Worm (Caenorhabditis elegans) whole organism, L4 larva: ENCODE data around the gene pro-1.

Experiments
- F10B5.3 ChIP-seq: sonication (generic microtip); optimal IDR thresholded peaks from 2 replicates; lab custom pipeline; 2016; ENCODE audit warnings: mild to moderate bottlenecking, missing genetic modification characterization, missing compliant biosample characterization
- F26F4.8 ChIP-seq: fragments of 200-800 bp; sonication (Bioruptor generic); conservative IDR thresholded peaks from 2 replicates; pipeline ENCODE4 v1.3.6; 2022; ENCODE audit warnings: missing genetic modification characterization, missing compliant biosample characterization
- F49E8.2 ChIP-seq: sonication (generic microtip); optimal IDR thresholded peaks from 2 replicates; lab custom pipeline; 2016; ENCODE audit warnings: missing compliant biosample characterization, mild to moderate bottlenecking, missing genetic modification characterization, borderline replicate concordance
- Y48G9A.11 ChIP-seq: fragments of 200-800 bp; sonication (Bioruptor generic); IDR thresholded peaks from 2 replicates; pipeline ENCODE4 v1.3.6; 2022; ENCODE audit warnings: missing genetic modification reagents, missing genetic modification characterization, missing compliant biosample characterization
- Y75B8A.6 ChIP-seq: fragments of 200-800 bp; sonication (Bioruptor generic); IDR thresholded peaks from 2 replicates; pipeline ENCODE4 v1.3.6; 2022; ENCODE audit warnings: missing genetic modification reagents, missing genetic modification characterization, missing compliant biosample characterization
- ZK546.5 ChIP-seq, 2 experiments: sonication (generic microtip); optimal IDR thresholded peaks; 2 replicates each; lab custom pipeline; 2017; ENCODE audit warnings: missing biosample characterization in 2 of 2, missing genetic modification characterization in 2 of 2
- aly-2 ChIP-seq: sonication (generic microtip); optimal IDR thresholded peaks from 2 replicates; lab custom pipeline; 2018; ENCODE audit warnings: missing biosample characterization, missing genetic modification characterization
- ama-1 ChIP-seq: fragments of 150-350 bp; optimal IDR thresholded peaks from 2 replicates; lab custom pipeline; 2014; ENCODE audit warnings: inconsistent platforms, mixed read lengths
- ceh-32 ChIP-seq: sonication (generic microtip); optimal IDR thresholded peaks from 2 replicates; lab custom pipeline; 2016; ENCODE audit warnings: mild to moderate bottlenecking, missing genetic modification characterization, missing compliant biosample characterization; ENCODE audit not compliant: poor library complexity
- ceh-44 ChIP-seq: fragments of 200-800 bp; sonication (Bioruptor generic); IDR thresholded peaks from 2 replicates; pipeline ENCODE4 v1.3.6; 2022; ENCODE audit warnings: missing genetic modification reagents, missing genetic modification characterization, missing compliant biosample characterization
- ces-1 ChIP-seq: fragments of 150-350 bp; sonication (generic microtip); optimal IDR thresholded peaks from 4 replicates; lab custom pipeline; 2014; ENCODE audit warnings: missing biosample characterization, missing genetic modification reagents, missing genetic modification characterization
- dmd-8 ChIP-seq: fragments of 200-800 bp; sonication (Bioruptor generic); IDR thresholded peaks from 2 replicates; pipeline ENCODE4 v1.3.6; 2022; ENCODE audit warnings: missing genetic modification characterization, missing compliant biosample characterization
- dmd-9 ChIP-seq: fragments of 200-800 bp; sonication (Bioruptor generic); IDR thresholded peaks from 2 replicates; pipeline ENCODE4 v1.3.6; 2022; ENCODE audit warnings: missing genetic modification reagents, missing genetic modification characterization, missing compliant biosample characterization
- duxl-1 ChIP-seq: sonication (generic microtip); optimal IDR thresholded peaks from 2 replicates; lab custom pipeline; 2016; ENCODE audit warnings: mild to moderate bottlenecking, missing genetic modification characterization, moderate library complexity, missing compliant biosample characterization; ENCODE audit not compliant: poor library complexity
- egl-43 ChIP-seq: fragments of 200-800 bp; sonication (Bioruptor generic); IDR thresholded peaks from 2 replicates; pipeline ENCODE4 v1.3.6; 2022; ENCODE audit warnings: missing genetic modification reagents, missing genetic modification characterization, missing compliant biosample characterization
- gei-8 ChIP-seq: fragments of 200-800 bp; sonication (Bioruptor generic); optimal IDR thresholded peaks from 2 replicates; lab custom pipeline; 2018; ENCODE audit warnings: mild to moderate bottlenecking, missing genetic modification characterization, missing compliant biosample characterization
- jun-1 ChIP-seq: fragments of 150-350 bp; optimal IDR thresholded peaks from 2 replicates; lab custom pipeline; 2014; ENCODE audit warnings: missing biosample characterization, missing genetic modification reagents, missing genetic modification characterization
- lin-15B ChIP-seq: fragments of 150-350 bp; sonication (generic microtip); optimal IDR thresholded peaks from 3 replicates; lab custom pipeline; 2014; ENCODE audit warnings: missing biosample characterization, missing genetic modification characterization
- lsy-2 ChIP-seq, 2 experiments: fragments of 150-350 bp in 1 of 2; sonication (generic microtip) in 1 of 2; optimal IDR thresholded peaks; 2 replicates each; lab custom pipeline; 2014 to 2017; ENCODE audit warnings: missing biosample characterization in 2 of 2, missing genetic modification characterization in 2 of 2
- madf-9 ChIP-seq: fragments of 200-800 bp; sonication (Bioruptor generic); conservative IDR thresholded peaks from 2 replicates; pipeline ENCODE4 v1.3.6; 2022; ENCODE audit warnings: missing genetic modification reagents, missing genetic modification characterization, missing compliant biosample characterization
- mdl-1 ChIP-seq, 2 experiments: fragments of 150-350 bp in 1 of 2; sonication (generic microtip) in 1 of 2; optimal IDR thresholded peaks; 2 replicates each; lab custom pipeline; 2014 to 2017; ENCODE audit warnings: missing biosample characterization in 2 of 2, missing genetic modification characterization in 2 of 2
- mxl-2 ChIP-seq: fragments of 200-800 bp; sonication (Bioruptor generic); conservative IDR thresholded peaks from 2 replicates; pipeline ENCODE4 v1.3.6; 2022; ENCODE audit warnings: missing genetic modification reagents, missing genetic modification characterization, missing compliant biosample characterization
- mxl-3 ChIP-seq: fragments of 200-800 bp; sonication (Bioruptor generic); optimal IDR thresholded peaks from 2 replicates; lab custom pipeline; 2018; ENCODE audit warnings: mild to moderate bottlenecking, missing genetic modification characterization, missing compliant biosample characterization
- nhr-102 ChIP-seq: sonication (generic microtip); optimal IDR thresholded peaks from 2 replicates; lab custom pipeline; 2016; ENCODE audit warnings: mild to moderate bottlenecking, missing genetic modification characterization, moderate library complexity, missing compliant biosample characterization
- nhr-237 ChIP-seq: sonication (generic microtip); optimal IDR thresholded peaks from 2 replicates; lab custom pipeline; 2017; ENCODE audit warnings: missing biosample characterization, missing genetic modification characterization
- nhr-25 ChIP-seq: sonication (generic microtip); optimal IDR thresholded peaks from 2 replicates; lab custom pipeline; 2017; ENCODE audit warnings: missing genetic modification characterization, mild to moderate bottlenecking, missing compliant biosample characterization, antibody characterized with exemption, moderate library complexity, borderline replicate concordance; ENCODE audit not compliant: insufficient read depth
- nhr-28 ChIP-seq: fragments of 150-350 bp; optimal IDR thresholded peaks from 2 replicates; lab custom pipeline; 2014; ENCODE audit warnings: missing biosample characterization, missing genetic modification characterization
- nhr-42 ChIP-seq: fragments of 200-800 bp; sonication (Bioruptor generic); IDR thresholded peaks from 2 replicates; pipeline ENCODE4 v1.3.6; 2022; ENCODE audit warnings: missing genetic modification characterization, missing compliant biosample characterization
- nhr-6 ChIP-seq: fragments of 150-350 bp; optimal IDR thresholded peaks from 2 replicates; lab custom pipeline; 2014; ENCODE audit warnings: missing biosample characterization, missing genetic modification characterization
- pha-4 ChIP-seq, 2 experiments: fragments of 150-350 bp in 1 of 2; fragments of 200-800 bp in 1 of 2; sonication (Bioruptor generic) in 1 of 2; IDR thresholded peaks in 1 of 2; optimal IDR thresholded peaks in 1 of 2; 2 replicates each; pipeline versions ENCODE4 v1.3.6 to Lab custom; 2014 to 2022; ENCODE audit warnings: missing genetic modification characterization in 2 of 2, missing genetic modification reagents in 2 of 2, missing biosample characterization in 1 of 2, missing compliant biosample characterization in 1 of 2
- php-3 ChIP-seq: fragments of 200-800 bp; sonication (Bioruptor generic); IDR thresholded peaks from 2 replicates; pipeline ENCODE4 v1.3.6; 2022; ENCODE audit warnings: missing genetic modification reagents, missing genetic modification characterization, missing compliant biosample characterization
- sdz-12 ChIP-seq: fragments of 200-800 bp; sonication (Bioruptor generic); optimal IDR thresholded peaks from 2 replicates; lab custom pipeline; 2018; ENCODE audit warnings: mild to moderate bottlenecking, missing genetic modification characterization, missing compliant biosample characterization
- set-16 ChIP-seq: fragments of 200-800 bp; sonication (Bioruptor generic); IDR thresholded peaks from 2 replicates; pipeline ENCODE4 v1.3.6; 2022; ENCODE audit warnings: missing genetic modification reagents, missing genetic modification characterization, missing compliant biosample characterization
- snpc-1.2 ChIP-seq: fragments of 200-800 bp; sonication (Bioruptor generic); IDR thresholded peaks from 2 replicates; pipeline ENCODE4 v1.3.6; 2022; ENCODE audit warnings: missing genetic modification reagents, missing genetic modification characterization, missing compliant biosample characterization
- spr-3 ChIP-seq: fragments of 200-800 bp; sonication (Bioruptor generic); optimal IDR thresholded peaks from 2 replicates; lab custom pipeline; 2018; ENCODE audit warnings: mild to moderate bottlenecking, missing genetic modification characterization, missing compliant biosample characterization
- zfp-3 ChIP-seq: fragments of 200-800 bp; sonication (Bioruptor generic); conservative IDR thresholded peaks from 2 replicates; pipeline ENCODE4 v1.3.6; 2022; ENCODE audit warnings: missing genetic modification reagents, missing genetic modification characterization, missing compliant biosample characterization
- zip-2 ChIP-seq: fragments of 150-350 bp; optimal IDR thresholded peaks from 2 replicates; lab custom pipeline; 2014; ENCODE audit warnings: missing biosample characterization, missing genetic modification characterization

Gene pro-1

ce11 chrII:10584036-10584435 lies 42.2 kb upstream of the pro-1 start, which contains the start of gene algn-9:
Gene algn-9 (plus strand): TSS chrII:10584336.
- no peak for TF ChIP-seq pha-4 (GFP tag; IDR thresholded peaks at IDR 0.05; lab: Robert Waterston, UW)
- TF ChIP-seq pha-4 (tag; optimal IDR thresholded peaks at IDR 0.05; lab: Kevin White, UChicago), result no peak
- TF ChIP-seq sdz-12, result no peak
- no peak for TF ChIP-seq Y48G9A.11
- no peak for TF ChIP-seq gei-8 (GFP tag; lab: Kevin White, UChicago)
- TF ChIP-seq set-16 (GFP tag; lab: Robert Waterston, UW), result no peak
- TF ChIP-seq snpc-1.2, result no peak
- no peak for TF ChIP-seq F49E8.2 (tag; lab: Kevin White, UChicago)
- TF ChIP-seq duxl-1, result no peak
- no peak for TF ChIP-seq madf-9 (GFP tag; lab: Robert Waterston, UW)
- TF ChIP-seq nhr-237 (tag; lab: Kevin White, UChicago), result no peak
- no peak for TF ChIP-seq mxl-2
- no peak for TF ChIP-seq ceh-44 (GFP tag; lab: Robert Waterston, UW)
- TF ChIP-seq ceh-32 (tag; lab: Kevin White, UChicago), result no peak
- TF ChIP-seq egl-43 (GFP tag; lab: Robert Waterston, UW), result no peak
- no peak for TF ChIP-seq lin-15B (tag; lab: Kevin White, UChicago)
- no peak for TF ChIP-seq zip-2 (tag; lab: Kevin White, UChicago)
- TF ChIP-seq php-3 (GFP tag; lab: Robert Waterston, UW), result no peak

ce11 chrII:10582318-10582717 lies 40.5 kb upstream of the pro-1 start, which contains the start of gene mrps-22:
Gene mrps-22 (plus strand): TSS chrII:10582618.
- TF ChIP-seq nhr-28 (tag; lab: Kevin White, UChicago) (no peak), aly-2 (no peak), ama-1 (no peak), F10B5.3 (tag; lab: Kevin White, UChicago) (no peak), nhr-25 (tag; lab: Kevin White, UChicago) (no peak), sdz-12 (no peak), zfp-3 (GFP tag; lab: Robert Waterston, UW) (no peak), nhr-42 (GFP tag; lab: Robert Waterston, UW) (no peak), mxl-3 (GFP tag; lab: Kevin White, UChicago) (no peak), nhr-102 (no peak), F26F4.8 (no peak), nhr-6 (tag; lab: Kevin White, UChicago) (no peak), nhr-237 (tag; lab: Kevin White, UChicago) (no peak), mdl-1 (tag; optimal IDR thresholded peaks at IDR 0.05; lab: Kevin White, UChicago) (no peak)

ce11 chrII:10580833-10581232 lies 39.0 kb upstream of the pro-1 start, which contains the start of gene dap-3:
Gene dap-3 (plus strand): TSS chrII:10581133.
- TF ChIP-seq egl-43 (GFP tag; lab: Robert Waterston, UW) (0 out of 2 replicates have a peak, but pooled peaks have one; percentile 4), lsy-2 (tag; optimal IDR thresholded peaks at IDR 0.05; lab: Kevin White, UChicago) (no peak)

- TF ChIP-seq sdz-12 (no peak), dmd-9 (GFP tag; lab: Robert Waterston, UW) (no peak), dmd-8 (GFP tag; lab: Robert Waterston, UW) (no peak), Y75B8A.6 (no peak), jun-1 (tag; lab: Kevin White, UChicago) (no peak), ces-1 (GFP tag; lab: Kevin White, UChicago) (no peak), spr-3 (GFP tag; lab: Kevin White, UChicago) (no peak), ZK546.5 (tag; optimal IDR thresholded peaks at IDR 0.05; lab: Kevin White, UChicago) (no peak)
Measured at ce11 chrII:10579655-10580054, 37.9 kb upstream of the pro-1 start, which contains the start of gene dohh-1. Gene dohh-1 (plus strand): TSS chrII:10579955.
